Fruit fly (Drosophila melanogaster) whole organism, embryonic: ENCODE results near the gene CG10984.

Experiments
- Atf6 ChIP-seq: fragments of 200-800 bp; sonication (Bioruptor generic); IDR thresholded peaks from 2 replicates; pipeline ENCODE4 v1.3.6; 2022; ENCODE audit warnings: missing biosample characterization, missing genetic modification characterization
- CG11398 ChIP-seq: fragments of 200-800 bp; sonication (Bioruptor generic); optimal IDR thresholded peaks from 2 replicates; lab custom pipeline; 2016; ENCODE audit warnings: missing biosample characterization, missing genetic modification characterization
- CG11696 ChIP-seq: fragments of 200-800 bp; sonication (Bioruptor generic); IDR thresholded peaks from 2 replicates; pipeline ENCODE4 v1.3.6; 2022; ENCODE audit warnings: missing biosample characterization, missing genetic modification characterization
- CG14667 ChIP-seq: fragments of 200-800 bp; sonication (Bioruptor generic); IDR thresholded peaks from 2 replicates; pipeline ENCODE4 v1.3.6; 2022; ENCODE audit warnings: missing biosample characterization, missing genetic modification characterization
- CG18599 ChIP-seq: fragments of 200-800 bp; sonication (Bioruptor generic); optimal IDR thresholded peaks from 3 replicates; lab custom pipeline; 2017; ENCODE audit warnings: missing biosample characterization, missing genetic modification characterization, mild to moderate bottlenecking, moderate library complexity, missing genetic modification reagents
- CG2116 ChIP-seq: fragments of 200-800 bp; sonication (Bioruptor generic); optimal IDR thresholded peaks from 3 replicates; lab custom pipeline; 2018; ENCODE audit warnings: missing biosample characterization, mild to moderate bottlenecking, missing genetic modification characterization
- CG2129 ChIP-seq: fragments of 200-800 bp; sonication (Bioruptor generic); IDR thresholded peaks from 2 replicates; pipeline ENCODE4 v1.3.6; 2022; ENCODE audit warnings: missing biosample characterization, missing genetic modification characterization; ENCODE audit not compliant: partially characterized antibody
- CG3995 ChIP-seq: fragments of 200-800 bp; sonication (Bioruptor generic); optimal IDR thresholded peaks from 3 replicates; lab custom pipeline; 2016; ENCODE audit warnings: missing biosample characterization, missing genetic modification characterization
- CG42726 ChIP-seq: fragments of 200-800 bp; sonication (Bioruptor generic); IDR thresholded peaks from 2 replicates; pipeline ENCODE4 v1.3.6; 2022; ENCODE audit warnings: missing biosample characterization, missing genetic modification characterization; ENCODE audit not compliant: partially characterized antibody
- CG5953 ChIP-seq: fragments of 200-800 bp; sonication (Bioruptor generic); IDR thresholded peaks from 2 replicates; pipeline ENCODE4 v1.3.6; 2022; ENCODE audit warnings: missing biosample characterization, missing genetic modification characterization
- CG6683 ChIP-seq: fragments of 200-800 bp; sonication (Bioruptor generic); optimal IDR thresholded peaks from 2 replicates; lab custom pipeline; 2017; ENCODE audit warnings: missing biosample characterization, mild to moderate bottlenecking, missing genetic modification characterization, missing genetic modification reagents
- CG7963 ChIP-seq: fragments of 200-800 bp; sonication (Bioruptor generic); IDR thresholded peaks from 3 replicates; pipeline ENCODE4 v1.3.6; 2022; ENCODE audit warnings: missing biosample characterization, missing genetic modification characterization; ENCODE audit not compliant: partially characterized antibody
- CG8290 ChIP-seq, 3 experiments: fragments of 200-800 bp; sonication (Bioruptor generic); optimal IDR thresholded peaks; 2 replicates each; lab custom pipeline; 2016 to 2019; ENCODE audit warnings: missing biosample characterization in 3 of 3, missing genetic modification characterization in 3 of 3, mild to moderate bottlenecking in 2 of 3, moderate library complexity in 1 of 3
- CG8359 ChIP-seq: fragments of 200-800 bp; sonication (Bioruptor generic); optimal IDR thresholded peaks from 2 replicates; lab custom pipeline; 2017; ENCODE audit warnings: missing biosample characterization, mild to moderate bottlenecking, missing genetic modification characterization, borderline replicate concordance
- CG8765 ChIP-seq: fragments of 200-800 bp; sonication (Bioruptor generic); IDR thresholded peaks from 2 replicates; pipeline ENCODE4 v1.3.6; 2022; ENCODE audit warnings: missing biosample characterization, missing genetic modification characterization
- CG9797 ChIP-seq: fragments of 200-800 bp; sonication (Bioruptor generic); optimal IDR thresholded peaks from 3 replicates; lab custom pipeline; 2018; ENCODE audit warnings: missing biosample characterization, mild to moderate bottlenecking, missing genetic modification characterization
- Deaf1 ChIP-seq: fragments of 200-800 bp; optimal IDR thresholded peaks from 3 replicates; lab custom pipeline; 2019; ENCODE audit warnings: missing biosample characterization, mild to moderate bottlenecking, missing genetic modification characterization, moderate library complexity
- Dip3 ChIP-seq: fragments of 200-800 bp; sonication (Bioruptor generic); optimal IDR thresholded peaks from 3 replicates; lab custom pipeline; 2016; ENCODE audit warnings: missing biosample characterization, missing genetic modification characterization
- Dref ChIP-seq: fragments of 200-800 bp; sonication (Bioruptor generic); IDR thresholded peaks from 2 replicates; pipeline ENCODE4 v1.3.6; 2022; ENCODE audit warnings: missing biosample characterization, missing genetic modification characterization
- Fer1 ChIP-seq: fragments of 200-800 bp; sonication (Bioruptor generic); optimal IDR thresholded peaks from 2 replicates; lab custom pipeline; 2017; ENCODE audit warnings: missing biosample characterization, mild to moderate bottlenecking, missing genetic modification characterization
- H2.0 ChIP-seq: fragments of 200-800 bp; sonication (Bioruptor generic); IDR thresholded peaks from 2 replicates; pipeline ENCODE4 v1.3.6; 2022; ENCODE audit warnings: missing biosample characterization, missing genetic modification characterization
- Med ChIP-seq: fragments of 200-800 bp; sonication (Bioruptor generic); peaks from one replicate; lab custom pipeline; 2016; ENCODE audit warnings: missing biosample characterization, missing genetic modification characterization, mild to moderate bottlenecking, inconsistent platforms, moderate library complexity
- Mes4 ChIP-seq: fragments of 200-800 bp; sonication (Bioruptor generic); optimal IDR thresholded peaks from 2 replicates; lab custom pipeline; 2016; ENCODE audit warnings: missing biosample characterization, missing genetic modification characterization
- PHDP ChIP-seq: fragments of 200-800 bp; sonication (Bioruptor generic); optimal IDR thresholded peaks from 3 replicates; lab custom pipeline; 2018; ENCODE audit warnings: missing biosample characterization, mild to moderate bottlenecking, missing genetic modification characterization, moderate library complexity
- Pdp1 ChIP-seq, 2 experiments: fragments of 200-800 bp; sonication (Bioruptor generic); optimal IDR thresholded peaks; 3 replicates each; lab custom pipeline; 2016; ENCODE audit warnings: missing biosample characterization in 2 of 2, missing genetic modification characterization in 2 of 2, mild to moderate bottlenecking in 1 of 2, moderate library complexity in 1 of 2
- Poxn ChIP-seq: fragments of 200-800 bp; sonication (Bioruptor generic); IDR thresholded peaks from 2 replicates; pipeline ENCODE4 v1.3.6; 2022; ENCODE audit warnings: missing biosample characterization, missing genetic modification characterization
- Scr ChIP-seq: fragments of 200-800 bp; sonication (Bioruptor generic); IDR thresholded peaks from 2 replicates; pipeline ENCODE4 v1.3.6; 2022; ENCODE audit warnings: missing biosample characterization, missing genetic modification characterization; ENCODE audit not compliant: partially characterized antibody
- Stat92E ChIP-seq, 3 experiments: fragments of >200 bp in 2 of 3; fragments of 200-800 bp in 1 of 3; sonication (Bioruptor generic) in 1 of 3; optimal IDR thresholded peaks; 2 replicates each; lab custom pipeline; 2017 to 2019; ENCODE audit warnings: missing biosample characterization in 3 of 3, missing genetic modification characterization in 3 of 3, mild to moderate bottlenecking in 1 of 3, moderate library complexity in 1 of 3
- ab ChIP-seq: fragments of 200-800 bp; sonication (Bioruptor generic); optimal IDR thresholded peaks from 2 replicates; lab custom pipeline; 2016; ENCODE audit warnings: missing biosample characterization, missing genetic modification characterization
- amos ChIP-seq: fragments of 200-800 bp; sonication (Bioruptor generic); IDR thresholded peaks from 2 replicates; pipeline ENCODE4 v1.3.6; 2022; ENCODE audit warnings: missing biosample characterization, missing genetic modification characterization; ENCODE audit not compliant: partially characterized antibody
- bab2 ChIP-seq: fragments of 200-800 bp; sonication (Bioruptor generic); optimal IDR thresholded peaks from 2 replicates; lab custom pipeline; 2016; ENCODE audit warnings: missing biosample characterization, missing genetic modification characterization
- bcd ChIP-seq: fragments of 200-800 bp; sonication (Bioruptor generic); optimal IDR thresholded peaks from 2 replicates; lab custom pipeline; 2017; ENCODE audit warnings: missing biosample characterization, mild to moderate bottlenecking, missing genetic modification characterization
- crp ChIP-seq, 2 experiments: fragments of 200-800 bp; sonication (Bioruptor generic); optimal IDR thresholded peaks; 2 replicates in 1 of 2; 3 replicates in 1 of 2; lab custom pipeline; 2017; ENCODE audit warnings: missing biosample characterization in 2 of 2, missing genetic modification characterization in 2 of 2, mild to moderate bottlenecking in 1 of 2, moderate library complexity in 1 of 2
- dpn ChIP-seq, 2 experiments: fragments of 200-800 bp; sonication (Bioruptor generic); optimal IDR thresholded peaks; 3 replicates each; lab custom pipeline; 2016; ENCODE audit warnings: missing biosample characterization in 2 of 2, missing genetic modification characterization in 2 of 2
- dysf ChIP-seq: fragments of 200-800 bp; sonication (Bioruptor generic); IDR thresholded peaks from 3 replicates; pipeline ENCODE4 v1.3.6; 2022; ENCODE audit warnings: missing biosample characterization, missing genetic modification characterization
- fd96Cb ChIP-seq: fragments of 200-800 bp; sonication (Bioruptor generic); optimal IDR thresholded peaks from 2 replicates; lab custom pipeline; 2018; ENCODE audit warnings: missing biosample characterization, mild to moderate bottlenecking, missing genetic modification characterization, moderate library complexity
- gsb ChIP-seq: fragments of 200-800 bp; sonication (Bioruptor generic); IDR thresholded peaks from 2 replicates; pipeline ENCODE4 v1.3.6; 2022; ENCODE audit warnings: missing biosample characterization, missing genetic modification characterization
- gt ChIP-seq: fragments of 200-800 bp; sonication (Bioruptor generic); IDR thresholded peaks from 2 replicates; pipeline ENCODE4 v1.3.6; 2022; ENCODE audit warnings: missing biosample characterization, missing genetic modification characterization
- hkb ChIP-seq, 2 experiments: fragments of 200-800 bp in 1 of 2; fragments of >200 bp in 1 of 2; sonication (Bioruptor generic) in 1 of 2; IDR thresholded peaks in 1 of 2; optimal IDR thresholded peaks in 1 of 2; 2 replicates each; pipeline versions ENCODE4 v1.3.6 to Lab custom; 2017 to 2022; ENCODE audit warnings: missing biosample characterization in 1 of 2, missing genetic modification characterization in 1 of 2
- inv ChIP-seq: fragments of 200-800 bp; sonication (Bioruptor generic); IDR thresholded peaks from 2 replicates; pipeline ENCODE4 v1.3.6; 2022; ENCODE audit warnings: missing biosample characterization, missing genetic modification characterization; ENCODE audit not compliant: partially characterized antibody
- lab ChIP-seq: fragments of 200-800 bp; sonication (Bioruptor generic); optimal IDR thresholded peaks from 3 replicates; lab custom pipeline; 2017; ENCODE audit warnings: missing biosample characterization, missing genetic modification characterization, mild to moderate bottlenecking, moderate library complexity, missing genetic modification reagents
- mld ChIP-seq: fragments of 200-800 bp; sonication (Bioruptor generic); IDR thresholded peaks from 3 replicates; pipeline ENCODE4 v1.3.6; 2022; ENCODE audit warnings: missing biosample characterization, missing genetic modification characterization; ENCODE audit not compliant: partially characterized antibody
- otp ChIP-seq: fragments of 200-800 bp; sonication (Bioruptor generic); IDR thresholded peaks from 3 replicates; pipeline ENCODE4, ENCODE4 v1.3.6; 2022; ENCODE audit warnings: missing biosample characterization, missing genetic modification characterization
- p53 ChIP-seq: fragments of 200-800 bp; sonication (Bioruptor generic); optimal IDR thresholded peaks from 2 replicates; lab custom pipeline; 2016; ENCODE audit warnings: missing biosample characterization, missing genetic modification characterization
- pum ChIP-seq: fragments of 200-800 bp; sonication (Bioruptor generic); optimal IDR thresholded peaks from 2 replicates; lab custom pipeline; 2016; ENCODE audit warnings: missing biosample characterization, missing genetic modification characterization
- sna ChIP-seq: fragments of 200-800 bp; sonication (Bioruptor generic); IDR thresholded peaks from 2 replicates; pipeline ENCODE4 v1.3.6; 2022; ENCODE audit warnings: missing biosample characterization, missing genetic modification characterization; ENCODE audit not compliant: partially characterized antibody
- vnd ChIP-seq: fragments of 200-800 bp; sonication (Bioruptor generic); IDR thresholded peaks from 3 replicates; pipeline ENCODE4 v1.3.6; 2022; ENCODE audit warnings: missing biosample characterization, missing genetic modification characterization; ENCODE audit not compliant: partially characterized antibody

CG10984 gene

dm6 chr3L:12794532-12794931 is 44.6 kb downstream of the CG10984 start (continued):
- TF ChIP-seq Pdp1 (GFP tag; optimal IDR thresholded peaks at IDR 0.05; lab: Kevin White, UChicago) (peak in 1 of 2 experiments; percentile 19), Scr (GFP tag; lab: Robert Waterston, UW) (peak; percentile 82), mld (GFP tag; lab: Robert Waterston, UW) (peak; percentile 85; the same call in 2 of the 3 replicates), Atf6 (GFP tag; lab: Robert Waterston, UW) (no peak), CG2116 (GFP tag; lab: Kevin White, UChicago) (peak; percentile 29), CG42726 (GFP tag; lab: Robert Waterston, UW) (peak; percentile 69; the same call in 1 of the 2 replicates), Deaf1 (tag; lab: Kevin White, UChicago) (peak; percentile 24), inv (GFP tag; lab: Robert Waterston, UW) (peak; percentile 60), lab (GFP tag; lab: Kevin White, UChicago) (peak; percentile 19), Poxn (GFP tag; lab: Robert Waterston, UW) (no peak), bcd (GFP tag; lab: Kevin White, UChicago) (no peak), Stat92E (GFP tag; optimal IDR thresholded peaks at IDR 0.05; lab: Kevin White, UChicago) (no peak), Med (peak; percentile 82), sna (peak; percentile 87), crp (GFP tag; optimal IDR thresholded peaks at IDR 0.05; lab: Kevin White, UChicago) (peak; percentile 23 to 95), CG7963 (GFP tag; lab: Robert Waterston, UW) (peak; percentile 79; the same call in 2 of the 3 replicates), CG18599 (GFP tag; lab: Kevin White, UChicago) (no peak), Fer1 (peak; percentile 36), dysf (GFP tag; lab: Robert Waterston, UW) (no peak), CG5953 (GFP tag; lab: Robert Waterston, UW) (no peak), fd96Cb (tag; lab: Kevin White, UChicago) (no peak), Dref (GFP tag; lab: Robert Waterston, UW) (peak; percentile 92)

- TF ChIP-seq CG9797 (GFP tag; lab: Kevin White, UChicago) (no peak), bab2 (GFP tag; lab: Kevin White, UChicago) (no peak), p53 (no peak), CG2129 (GFP tag; lab: Robert Waterston, UW) (no peak), CG6683 (GFP tag; lab: Kevin White, UChicago) (no peak), vnd (GFP tag; lab: Robert Waterston, UW) (no peak), gsb (GFP tag; lab: Robert Waterston, UW) (peak; percentile 6; the same call in 1 of the 2 replicates), PHDP (tag; lab: Kevin White, UChicago) (no peak), gt (GFP tag; lab: Robert Waterston, UW) (no peak), CG14667 (GFP tag; lab: Robert Waterston, UW) (no peak), Mes4 (GFP tag; lab: Kevin White, UChicago) (no peak), CG3995 (GFP tag; lab: Kevin White, UChicago) (no peak), amos (GFP tag; lab: Robert Waterston, UW) (no peak), ab (no peak), CG8765 (GFP tag; lab: Robert Waterston, UW) (no peak), CG11696 (GFP tag; lab: Robert Waterston, UW) (no peak), otp (GFP tag; lab: Robert Waterston, UW) (no peak), dpn (GFP tag; optimal IDR thresholded peaks at IDR 0.05; lab: Kevin White, UChicago) (no peak), CG8359 (GFP tag; lab: Kevin White, UChicago) (no peak), Dip3 (GFP tag; lab: Kevin White, UChicago) (no peak), pum (GFP tag; lab: Kevin White, UChicago) (no peak), CG11398 (GFP tag; lab: Kevin White, UChicago) (no peak), hkb (optimal IDR thresholded peaks at IDR 0.05; lab: Kevin White, UChicago) (no peak), hkb (GFP tag; IDR thresholded peaks at IDR 0.05; lab: Robert Waterston, UW) (no peak), CG8290 (GFP tag; optimal IDR thresholded peaks at IDR 0.05; lab: Kevin White, UChicago) (no peak), CG8290 (tag; optimal IDR thresholded peaks at IDR 0.05; lab: Kevin White, UChicago) (peak in 1 of 2 experiments; percentile 46), H2.0 (GFP tag; lab: Robert Waterston, UW) (no peak)
Observed at dm6 chr3L:12796077-12796641, 46.2 kb downstream of the CG10984 start.
